Worm (Caenorhabditis elegans): ENCODE measurements around the gene C34C12.8.

- TF ChIP-seq him-1 (tag; optimal IDR thresholded peaks at IDR 0.05), result no peak
- no peak for TF ChIP-seq W03F9.2 (tag; optimal IDR thresholded peaks at IDR 0.05)
Measured at ce11 chrIII:3426741-3427140, 33.5 kb upstream of the C34C12.8 start.

Measured in whole organism, L4/young adult.